Fruit fly (Drosophila melanogaster) whole organism, adult: ENCODE data around the gene CG6236.

Experiments
- CG11617 ChIP-seq: fragments of 200-800 bp; sonication (Bioruptor generic); optimal IDR thresholded peaks from 2 replicates; lab custom pipeline; 2017; ENCODE audit warnings: mild to moderate bottlenecking, missing biosample characterization, missing genetic modification reagents, missing genetic modification characterization
- Mnt ChIP-seq: fragments of 200-800 bp; sonication (Bioruptor generic); optimal IDR thresholded peaks from 2 replicates; lab custom pipeline; 2016; ENCODE audit warnings: missing biosample characterization, mild to moderate bottlenecking, missing genetic modification characterization
- cnc ChIP-seq, 2 experiments: fragments of >200 bp; optimal IDR thresholded peaks; 2 replicates each; lab custom pipeline; 2017
- kay ChIP-seq: fragments of 200-800 bp; sonication (Bioruptor generic); peaks from one replicate; lab custom pipeline; 2016; ENCODE audit warnings: missing biosample characterization, missing genetic modification characterization, borderline replicate concordance
- toe ChIP-seq: fragments of 200-800 bp; sonication (Bioruptor generic); optimal IDR thresholded peaks from 2 replicates; lab custom pipeline; 2016; ENCODE audit warnings: missing biosample characterization, missing genetic modification characterization

DNA sequence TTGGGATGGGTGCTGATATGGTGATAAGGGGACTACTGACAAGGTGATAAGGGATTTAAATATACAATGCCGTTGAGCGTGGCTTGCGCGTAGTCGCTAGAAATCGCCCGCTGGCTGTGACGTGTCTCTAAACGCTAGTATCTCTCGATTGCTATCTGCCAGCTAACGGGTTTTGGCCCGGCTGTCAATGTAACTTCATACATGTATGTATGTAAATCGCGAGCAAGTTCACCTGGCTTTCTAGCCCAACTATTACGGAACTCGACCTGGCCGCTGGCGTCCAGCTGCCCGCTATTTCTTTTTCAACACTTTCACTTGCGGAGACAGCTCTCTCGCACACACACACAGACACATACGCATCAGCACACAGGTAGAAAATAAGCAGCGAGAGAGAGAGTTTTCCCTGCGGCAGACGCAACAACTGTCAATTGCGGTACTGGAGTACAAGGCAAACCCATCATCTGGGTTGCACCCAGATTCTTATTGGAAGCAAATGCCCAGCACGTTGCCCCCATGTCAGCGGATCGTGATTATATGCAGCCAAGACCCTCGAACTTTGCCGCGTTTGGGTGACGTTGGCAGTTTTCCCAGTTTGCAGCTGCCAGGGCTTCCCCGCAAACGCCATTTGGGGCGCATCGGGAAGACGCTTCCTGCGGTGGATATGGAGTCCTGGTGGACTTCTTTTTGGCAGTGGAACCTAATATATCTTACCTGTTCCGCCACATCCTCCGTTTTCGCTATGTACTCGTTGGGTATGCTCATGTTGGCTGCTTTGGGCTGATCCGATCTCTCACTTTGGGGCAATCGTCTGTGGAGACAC, 17.3 kb upstream of the CG6236 start:
- TF ChIP-seq kay (GFP tag; lab: Kevin White, UChicago) (no peak), Mnt (no peak), cnc (optimal IDR thresholded peaks at IDR 0.05; lab: Kevin White, UChicago) (peak; percentile 60 to 77), toe (no peak), CG11617 (GFP tag; lab: Kevin White, UChicago) (no peak)
